Worm (Caenorhabditis elegans) whole organism, early embryonic: Measurements from ENCODE around the gene R193.2.

Experiments used
- sea-1 ChIP-seq: fragments of 200-800 bp; sonication (Bioruptor generic); conservative IDR thresholded peaks from 2 replicates; pipeline ENCODE4 v1.3.6; 2022; ENCODE audit warnings: missing genetic modification characterization, missing compliant biosample characterization
- tbx-37 ChIP-seq: fragments of 200-800 bp; sonication (Bioruptor generic); conservative IDR thresholded peaks from 2 replicates; pipeline ENCODE4 v1.3.6; 2022; ENCODE audit warnings: missing genetic modification reagents, missing genetic modification characterization, missing compliant biosample characterization

ce11 chrX:1147394-1147793 is 991 bp downstream of the R193.2 start:
- TF ChIP-seq sea-1 (no peak), tbx-37 (GFP tag; lab: Robert Waterston, UW) (no peak)
